Fruit fly (Drosophila melanogaster) whole organism, embryonic: ENCODE data around the gene CG32187.

Source experiments
- Aef1 ChIP-seq: fragments of 200-800 bp; sonication (Bioruptor generic); IDR thresholded peaks from 3 replicates; pipeline ENCODE4 v1.3.6; 2022; ENCODE audit warnings: missing biosample characterization, missing genetic modification characterization
- Atf6 ChIP-seq: fragments of 200-800 bp; sonication (Bioruptor generic); IDR thresholded peaks from 2 replicates; pipeline ENCODE4 v1.3.6; 2022; ENCODE audit warnings: missing biosample characterization, missing genetic modification characterization
- B-H1 ChIP-seq: fragments of 200-800 bp; sonication (Bioruptor generic); IDR thresholded peaks from 3 replicates; pipeline ENCODE4 v1.3.6; 2022; ENCODE audit warnings: missing biosample characterization, missing genetic modification characterization
- Bgb ChIP-seq: fragments of 200-800 bp; sonication (Bioruptor generic); IDR thresholded peaks from 2 replicates; pipeline ENCODE4 v1.3.6; 2022; ENCODE audit warnings: missing biosample characterization, missing genetic modification characterization; ENCODE audit not compliant: partially characterized antibody
- CG10543 ChIP-seq: fragments of 200-800 bp; sonication (Bioruptor generic); optimal IDR thresholded peaks from 3 replicates; lab custom pipeline; 2017; ENCODE audit warnings: missing biosample characterization, mild to moderate bottlenecking, missing genetic modification characterization, moderate library complexity
- CG10565 ChIP-seq: fragments of 200-800 bp; sonication (Bioruptor generic); optimal IDR thresholded peaks from 3 replicates; lab custom pipeline; 2016; ENCODE audit warnings: missing biosample characterization, mild to moderate bottlenecking, missing genetic modification characterization
- CG11085 ChIP-seq: fragments of 200-800 bp; sonication (Bioruptor generic); IDR thresholded peaks from 2 replicates; pipeline ENCODE4 v1.3.6; 2022; ENCODE audit warnings: missing biosample characterization, missing genetic modification characterization
- CG12769 ChIP-seq: fragments of 200-800 bp; sonication (Bioruptor generic); optimal IDR thresholded peaks from 2 replicates; lab custom pipeline; 2019; ENCODE audit warnings: missing biosample characterization, mild to moderate bottlenecking, missing genetic modification characterization, moderate library complexity
- CG12942 ChIP-seq: fragments of 200-800 bp; sonication (Bioruptor generic); optimal IDR thresholded peaks from 3 replicates; lab custom pipeline; 2016; ENCODE audit warnings: missing biosample characterization, missing genetic modification characterization
- CG13287 ChIP-seq: fragments of 200-800 bp; sonication (Bioruptor generic); IDR thresholded peaks from 2 replicates; pipeline ENCODE4 v1.3.6; 2022; ENCODE audit warnings: missing biosample characterization, missing genetic modification characterization; ENCODE audit not compliant: partially characterized antibody
- CG1603 ChIP-seq: fragments of 200-800 bp; sonication (Bioruptor generic); optimal IDR thresholded peaks from 2 replicates; lab custom pipeline; 2019; ENCODE audit warnings: missing biosample characterization, mild to moderate bottlenecking, missing genetic modification characterization, moderate library complexity
- CG1832 ChIP-seq: fragments of 200-800 bp; sonication (Bioruptor generic); optimal IDR thresholded peaks from 2 replicates; lab custom pipeline; 2017; ENCODE audit warnings: missing biosample characterization, mild to moderate bottlenecking, missing genetic modification characterization, inconsistent platforms
- CG18599 ChIP-seq: fragments of 200-800 bp; sonication (Bioruptor generic); optimal IDR thresholded peaks from 3 replicates; lab custom pipeline; 2017; ENCODE audit warnings: missing biosample characterization, missing genetic modification characterization, mild to moderate bottlenecking, moderate library complexity, missing genetic modification reagents
- CG2120 ChIP-seq: fragments of 200-800 bp; sonication (Bioruptor generic); optimal IDR thresholded peaks from 3 replicates; lab custom pipeline; 2016; ENCODE audit warnings: missing biosample characterization, missing genetic modification characterization
- CG2712 ChIP-seq: fragments of 200-800 bp; optimal IDR thresholded peaks from 3 replicates; lab custom pipeline; 2019; ENCODE audit warnings: missing biosample characterization, mild to moderate bottlenecking, missing genetic modification characterization, moderate library complexity
- CG30431 ChIP-seq: fragments of 200-800 bp; sonication (Bioruptor generic); optimal IDR thresholded peaks from 2 replicates; lab custom pipeline; 2017; ENCODE audit warnings: missing biosample characterization, missing genetic modification characterization
- CG34376 ChIP-seq: fragments of 200-800 bp; sonication (Bioruptor generic); optimal IDR thresholded peaks from 2 replicates; lab custom pipeline; 2018; ENCODE audit warnings: missing biosample characterization, mild to moderate bottlenecking, missing genetic modification characterization
- CG6175 ChIP-seq: fragments of 200-800 bp; sonication (Bioruptor generic); IDR thresholded peaks from 3 replicates; pipeline ENCODE4 v1.3.6; 2022; ENCODE audit warnings: missing biosample characterization, missing genetic modification characterization
- CG8290 ChIP-seq, 3 experiments: fragments of 200-800 bp; sonication (Bioruptor generic); optimal IDR thresholded peaks; 2 replicates each; lab custom pipeline; 2016 to 2019; ENCODE audit warnings: missing biosample characterization in 3 of 3, missing genetic modification characterization in 3 of 3, mild to moderate bottlenecking in 2 of 3, moderate library complexity in 1 of 3
- CG9437 ChIP-seq: fragments of 200-800 bp; sonication (Bioruptor generic); optimal IDR thresholded peaks from 2 replicates; lab custom pipeline; 2018; ENCODE audit warnings: missing biosample characterization, mild to moderate bottlenecking, missing genetic modification characterization
- CG9609 ChIP-seq: fragments of 200-800 bp; sonication (Bioruptor generic); optimal IDR thresholded peaks from 3 replicates; lab custom pipeline; 2016; ENCODE audit warnings: missing biosample characterization, missing genetic modification characterization
- CkIIα-i1 ChIP-seq: fragments of 200-800 bp; sonication (Bioruptor generic); IDR thresholded peaks from 2 replicates; pipeline ENCODE4 v1.3.6; 2022; ENCODE audit warnings: missing biosample characterization, missing genetic modification characterization
- Dip2 ChIP-seq: fragments of 200-800 bp; sonication (Bioruptor generic); IDR thresholded peaks from 2 replicates; pipeline ENCODE4 v1.3.6; 2022; ENCODE audit warnings: missing biosample characterization, missing genetic modification characterization
- Dll ChIP-seq: fragments of 200-800 bp; sonication (Bioruptor generic); IDR thresholded peaks from 4 replicates; pipeline ENCODE4 v1.3.6; 2022; ENCODE audit warnings: missing biosample characterization, missing genetic modification characterization; ENCODE audit not compliant: partially characterized antibody
- Doc3 ChIP-seq: fragments of 200-800 bp; sonication (Bioruptor generic); IDR thresholded peaks from 3 replicates; pipeline ENCODE4 v1.3.6; 2022; ENCODE audit warnings: missing biosample characterization, missing genetic modification characterization; ENCODE audit not compliant: partially characterized antibody
- Drgx ChIP-seq: fragments of 200-800 bp; sonication (Bioruptor generic); IDR thresholded peaks from 2 replicates; pipeline ENCODE4 v1.3.6; 2022; ENCODE audit warnings: missing biosample characterization, missing genetic modification characterization
- Elba2 ChIP-seq: fragments of 200-800 bp; sonication (Bioruptor generic); optimal IDR thresholded peaks from 3 replicates; lab custom pipeline; 2016; ENCODE audit warnings: missing biosample characterization, missing genetic modification characterization
- HHEX ChIP-seq: fragments of 200-800 bp; sonication (Bioruptor generic); optimal IDR thresholded peaks from 3 replicates; lab custom pipeline; 2017; ENCODE audit warnings: missing biosample characterization, mild to moderate bottlenecking, missing genetic modification characterization, missing genetic modification reagents
- Lpt ChIP-seq: fragments of >200 bp; optimal IDR thresholded peaks from 2 replicates; lab custom pipeline; 2018; ENCODE audit warnings: missing biosample characterization, missing genetic modification characterization
- Mrtf ChIP-seq: fragments of 200-800 bp; sonication (Bioruptor generic); IDR thresholded peaks from 3 replicates; pipeline ENCODE4 v1.3.6; 2022; ENCODE audit warnings: missing biosample characterization, missing genetic modification characterization
- Scr ChIP-seq: fragments of 200-800 bp; sonication (Bioruptor generic); IDR thresholded peaks from 2 replicates; pipeline ENCODE4 v1.3.6; 2022; ENCODE audit warnings: missing biosample characterization, missing genetic modification characterization; ENCODE audit not compliant: partially characterized antibody
- ac ChIP-seq: fragments of 200-800 bp; sonication (Bioruptor generic); optimal IDR thresholded peaks from 3 replicates; lab custom pipeline; 2017; ENCODE audit warnings: missing biosample characterization, mild to moderate bottlenecking, missing genetic modification characterization
- ato ChIP-seq: fragments of 200-800 bp; sonication (Bioruptor generic); IDR thresholded peaks from 2 replicates; pipeline ENCODE4 v1.3.6; 2022; ENCODE audit warnings: missing biosample characterization, missing genetic modification characterization; ENCODE audit not compliant: partially characterized antibody
- bcd ChIP-seq: fragments of 200-800 bp; sonication (Bioruptor generic); optimal IDR thresholded peaks from 2 replicates; lab custom pipeline; 2017; ENCODE audit warnings: missing biosample characterization, mild to moderate bottlenecking, missing genetic modification characterization
- caup ChIP-seq: fragments of 200-800 bp; sonication (Bioruptor generic); optimal IDR thresholded peaks from 3 replicates; lab custom pipeline; 2017; ENCODE audit warnings: missing biosample characterization, mild to moderate bottlenecking, missing genetic modification characterization, moderate library complexity; ENCODE audit not compliant: severe bottlenecking
- disco-r ChIP-seq: fragments of 200-800 bp; sonication (Bioruptor generic); optimal IDR thresholded peaks from 2 replicates; lab custom pipeline; 2016; ENCODE audit warnings: missing biosample characterization, missing genetic modification characterization
- exex ChIP-seq: fragments of 200-800 bp; sonication (Bioruptor generic); optimal IDR thresholded peaks from 4 replicates; lab custom pipeline; 2018; ENCODE audit warnings: missing biosample characterization, mild to moderate bottlenecking, missing genetic modification characterization, moderate library complexity
- hbn ChIP-seq: fragments of 200-800 bp; sonication (Bioruptor generic); IDR thresholded peaks from 2 replicates; pipeline ENCODE4 v1.3.6; 2022; ENCODE audit warnings: missing biosample characterization, missing genetic modification characterization; ENCODE audit not compliant: partially characterized antibody
- her ChIP-seq: fragments of 200-800 bp; sonication (Bioruptor generic); optimal IDR thresholded peaks from 2 replicates; lab custom pipeline; 2016; ENCODE audit warnings: missing biosample characterization, missing genetic modification characterization
- kah ChIP-seq: fragments of 200-800 bp; sonication (Bioruptor generic); optimal IDR thresholded peaks from 2 replicates; lab custom pipeline; 2018; ENCODE audit warnings: missing biosample characterization, mild to moderate bottlenecking, missing genetic modification characterization
- mirr ChIP-seq: fragments of 200-800 bp; sonication (Bioruptor generic); optimal IDR thresholded peaks from 3 replicates; lab custom pipeline; 2018; ENCODE audit warnings: missing biosample characterization, mild to moderate bottlenecking, missing genetic modification characterization
- nerfin-2 ChIP-seq: fragments of 200-800 bp; sonication (Bioruptor generic); IDR thresholded peaks from 2 replicates; pipeline ENCODE4 v1.3.6; 2022; ENCODE audit warnings: missing biosample characterization, missing genetic modification characterization; ENCODE audit not compliant: partially characterized antibody
- onecut ChIP-seq: fragments of 200-800 bp; sonication (Bioruptor generic); IDR thresholded peaks from 2 replicates; pipeline ENCODE4 v1.3.6; 2022; ENCODE audit warnings: missing biosample characterization, missing genetic modification characterization
- pb ChIP-seq: fragments of 200-800 bp; sonication (Bioruptor generic); optimal IDR thresholded peaks from 3 replicates; lab custom pipeline; 2016; ENCODE audit warnings: missing biosample characterization, missing genetic modification characterization
- pzg ChIP-seq: fragments of 200-800 bp; sonication (Bioruptor generic); optimal IDR thresholded peaks from 3 replicates; lab custom pipeline; 2018; ENCODE audit warnings: missing biosample characterization, mild to moderate bottlenecking, missing genetic modification characterization, moderate library complexity
- row ChIP-seq: fragments of 200-800 bp; sonication (Bioruptor generic); IDR thresholded peaks from 3 replicates; pipeline ENCODE4 v1.3.6; 2022; ENCODE audit warnings: missing biosample characterization, missing genetic modification characterization
- trh ChIP-seq: fragments of 200-800 bp; sonication (Bioruptor generic); optimal IDR thresholded peaks from 2 replicates; lab custom pipeline; 2016; ENCODE audit warnings: missing biosample characterization, missing genetic modification characterization
- twi ChIP-seq: fragments of 200-800 bp; optimal IDR thresholded peaks from 2 replicates; lab custom pipeline; 2019; ENCODE audit warnings: missing biosample characterization, mild to moderate bottlenecking, missing genetic modification characterization, moderate library complexity
- unc-4 ChIP-seq: fragments of 200-800 bp; sonication (Bioruptor generic); IDR thresholded peaks from 2 replicates; pipeline ENCODE4 v1.3.6; 2022; ENCODE audit warnings: missing biosample characterization, missing genetic modification characterization; ENCODE audit not compliant: partially characterized antibody

Gene CG32187

DNA sequence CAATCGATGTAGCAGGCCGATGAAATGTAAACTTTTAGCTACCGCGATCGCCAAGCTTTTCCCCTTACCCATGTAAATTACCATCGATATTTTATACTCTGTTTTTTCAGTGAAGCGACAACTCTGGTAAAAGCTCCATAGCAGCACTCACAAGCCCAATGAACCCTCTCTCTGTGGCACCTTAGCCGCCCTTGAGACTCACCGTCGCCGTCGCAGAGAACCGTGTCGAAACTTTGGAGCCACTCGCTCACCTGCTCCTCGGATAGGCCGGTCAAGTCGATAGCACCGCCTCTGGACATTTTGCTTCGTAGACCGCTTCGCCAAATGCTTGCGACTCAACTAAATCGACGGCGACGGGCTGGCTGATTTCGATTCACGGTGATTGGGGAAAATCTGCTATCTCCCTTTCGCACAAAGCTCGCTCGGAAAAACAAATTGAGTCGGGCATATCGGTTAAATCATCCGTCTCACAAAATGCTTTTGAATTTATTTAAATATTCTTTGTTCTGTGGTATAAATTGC is 35.0 kb upstream of the CG32187 start, which contains the start of gene CG5577 (continued):
- TF ChIP-seq CG1832 (GFP tag; lab: Kevin White, UChicago) (peak; percentile 38), Elba2 (GFP tag; lab: Kevin White, UChicago) (no peak), B-H1 (no peak), twi (tag; lab: Kevin White, UChicago) (no peak), Lpt (GFP tag; lab: Kevin White, UChicago) (no peak), Scr (peak; percentile 68), disco-r (GFP tag; lab: Kevin White, UChicago) (no peak), HHEX (GFP tag; lab: Kevin White, UChicago) (peak; percentile 38), CG30431 (GFP tag; lab: Kevin White, UChicago) (no peak), CG18599 (GFP tag; lab: Kevin White, UChicago) (no peak), Mrtf (no peak), CG12942 (GFP tag; lab: Kevin White, UChicago) (no peak), CG13287 (GFP tag; lab: Robert Waterston, UW) (peak; percentile 90), CG12769 (peak; percentile 82), Drgx (GFP tag; lab: Robert Waterston, UW) (no peak), onecut (GFP tag; lab: Robert Waterston, UW) (no peak), ato (GFP tag; lab: Robert Waterston, UW) (no peak), CG9609 (GFP tag; lab: Kevin White, UChicago) (no peak), Dll (GFP tag; lab: Robert Waterston, UW) (peak; percentile 67), CkIIα-i1 (GFP tag; lab: Robert Waterston, UW) (no peak), kah (GFP tag; lab: Kevin White, UChicago) (no peak), nerfin-2 (GFP tag; lab: Robert Waterston, UW) (0 out of 2 replicates have a peak, but pooled peaks have one; percentile 16), CG2120 (GFP tag; lab: Kevin White, UChicago) (peak; percentile 56), CG8290 (GFP tag; optimal IDR thresholded peaks at IDR 0.05; lab: Kevin White, UChicago) (no peak), CG8290 (tag; optimal IDR thresholded peaks at IDR 0.05; lab: Kevin White, UChicago) (peak in 1 of 2 experiments; percentile 72), hbn (peak; percentile 40; the same call in 1 of the 2 replicates), pb (GFP tag; lab: Kevin White, UChicago) (no peak), unc-4 (GFP tag; lab: Robert Waterston, UW) (peak; percentile 75), CG1603 (tag; lab: Kevin White, UChicago) (peak; percentile 9), Doc3 (GFP tag; lab: Robert Waterston, UW) (no peak), ac (no peak), bcd (no peak), caup (GFP tag; lab: Kevin White, UChicago) (peak; percentile 50), Atf6 (GFP tag; lab: Robert Waterston, UW) (peak; percentile 20; the same call in 1 of the 2 replicates), pzg (GFP tag; lab: Kevin White, UChicago) (peak; percentile 36), Aef1 (GFP tag; lab: Robert Waterston, UW) (no peak), row (GFP tag; lab: Robert Waterston, UW) (peak; percentile 74), CG11085 (GFP tag; lab: Robert Waterston, UW) (no peak), CG34376 (GFP tag; lab: Kevin White, UChicago) (peak; percentile 91), CG10543 (GFP tag; lab: Kevin White, UChicago) (peak; percentile 79), CG6175 (peak; percentile 97), CG2712 (tag; lab: Kevin White, UChicago) (no peak), Bgb (peak; percentile 74), CG10565 (GFP tag; lab: Kevin White, UChicago) (no peak), her (GFP tag; lab: Kevin White, UChicago) (peak; percentile 12), trh (GFP tag; lab: Kevin White, UChicago) (no peak), CG9437 (GFP tag; lab: Kevin White, UChicago) (no peak), mirr (GFP tag; lab: Kevin White, UChicago) (peak; percentile 57), Dip2 (GFP tag; lab: Robert Waterston, UW) (no peak), exex (tag; lab: Kevin White, UChicago) (peak; percentile 50)
